Worm (Caenorhabditis elegans) whole organism, L2 larva: ENCODE data around the gene kxd-1.

Experiments used
- egl-27 ChIP-seq: sonication (generic microtip); optimal IDR thresholded peaks from 3 replicates; lab custom pipeline; 2017; ENCODE audit warnings: missing biosample characterization, missing genetic modification reagents, missing genetic modification characterization
- lin-39 ChIP-seq: fragments of 150-350 bp; optimal IDR thresholded peaks from 2 replicates; lab custom pipeline; 2014; ENCODE audit warnings: missing biosample characterization, missing genetic modification reagents, missing genetic modification characterization
- nhr-10 ChIP-seq: sonication (generic microtip); optimal IDR thresholded peaks from 2 replicates; lab custom pipeline; 2017; ENCODE audit warnings: missing biosample characterization, missing genetic modification characterization
- nhr-129 ChIP-seq: fragments of 150-350 bp; optimal IDR thresholded peaks from 2 replicates; lab custom pipeline; 2014; ENCODE audit warnings: missing biosample characterization, missing genetic modification characterization
- unc-39 ChIP-seq: fragments of 150-350 bp; optimal IDR thresholded peaks from 2 replicates; lab custom pipeline; 2014; ENCODE audit warnings: missing biosample characterization, missing genetic modification characterization
- zag-1 ChIP-seq: fragments of 150-350 bp; optimal IDR thresholded peaks from 2 replicates; lab custom pipeline; 2014; ENCODE audit warnings: missing biosample characterization, missing genetic modification characterization

- TF ChIP-seq nhr-10 (tag; lab: Kevin White, UChicago) (no peak), nhr-129 (tag; lab: Kevin White, UChicago) (no peak), zag-1 (tag; lab: Kevin White, UChicago) (no peak), unc-39 (tag; lab: Kevin White, UChicago) (no peak), lin-39 (tag; lab: Kevin White, UChicago) (no peak), egl-27 (tag; lab: Kevin White, UChicago) (no peak)
These were observed 15.4 kb downstream of the kxd-1 start for ce11 chrV:7236694-7237093.
